Worm (Caenorhabditis elegans) whole organism, late embryonic: ENCODE measurements around the gene K05F1.6.

Source experiments
- C08G9.2 ChIP-seq: sonication (generic microtip); optimal IDR thresholded peaks from 2 replicates; lab custom pipeline; 2016; ENCODE audit warnings: mild to moderate bottlenecking, missing genetic modification characterization, moderate library complexity, missing compliant biosample characterization
- C38D4.7 ChIP-seq: fragments of 200-800 bp; sonication (Bioruptor generic); optimal IDR thresholded peaks from 2 replicates; lab custom pipeline; 2018; ENCODE audit warnings: mild to moderate bottlenecking, missing genetic modification characterization, moderate library complexity, missing compliant biosample characterization
- F13H6.1 ChIP-seq: sonication (generic microtip); optimal IDR thresholded peaks from 2 replicates; lab custom pipeline; 2016; ENCODE audit warnings: missing genetic modification characterization, missing compliant biosample characterization
- K02D7.2 ChIP-seq: sonication (generic microtip); optimal IDR thresholded peaks from 2 replicates; lab custom pipeline; 2017; ENCODE audit warnings: mild to moderate bottlenecking, missing genetic modification characterization, missing compliant biosample characterization
- K09A11.1 ChIP-seq: sonication (generic microtip); optimal IDR thresholded peaks from 2 replicates; lab custom pipeline; 2017; ENCODE audit warnings: antibody characterized with exemption, mild to moderate bottlenecking, missing genetic modification characterization, missing compliant biosample characterization; ENCODE audit not compliant: insufficient read depth
- T23F11.4 ChIP-seq: fragments of 200-800 bp; sonication (Bioruptor generic); optimal IDR thresholded peaks from 2 replicates; lab custom pipeline; 2018; ENCODE audit warnings: mild to moderate bottlenecking, missing genetic modification characterization, missing compliant biosample characterization
- Y22D7AL.16 ChIP-seq: sonication (generic microtip); optimal IDR thresholded peaks from 2 replicates; lab custom pipeline; 2016; ENCODE audit warnings: missing genetic modification characterization, missing compliant biosample characterization
- ahr-1 ChIP-seq: sonication (generic microtip); optimal IDR thresholded peaks from 2 replicates; lab custom pipeline; 2016; ENCODE audit warnings: missing genetic modification characterization, missing compliant biosample characterization
- ceh-18 ChIP-seq: sonication (generic microtip); optimal IDR thresholded peaks from 2 replicates; lab custom pipeline; 2016; ENCODE audit warnings: missing genetic modification characterization, missing compliant biosample characterization
- ceh-19 ChIP-seq: fragments of 200-800 bp; sonication (Bioruptor generic); optimal IDR thresholded peaks from 2 replicates; lab custom pipeline; 2018; ENCODE audit warnings: mild to moderate bottlenecking, missing genetic modification characterization, missing compliant biosample characterization
- ceh-2 ChIP-seq: sonication (generic microtip); optimal IDR thresholded peaks from 2 replicates; lab custom pipeline; 2016; ENCODE audit warnings: missing genotype, missing genetic modification characterization, missing compliant biosample characterization
- ceh-22 ChIP-seq: sonication (generic microtip); optimal IDR thresholded peaks from 2 replicates; lab custom pipeline; 2017; ENCODE audit warnings: missing biosample characterization, missing genetic modification characterization
- ceh-24 ChIP-seq: sonication (generic microtip); optimal IDR thresholded peaks from 2 replicates; lab custom pipeline; 2016; ENCODE audit warnings: mild to moderate bottlenecking, missing genetic modification characterization, missing compliant biosample characterization
- ceh-31 ChIP-seq: sonication (generic microtip); optimal IDR thresholded peaks from 2 replicates; lab custom pipeline; 2016; ENCODE audit warnings: missing genetic modification characterization, missing compliant biosample characterization
- ceh-34 ChIP-seq: sonication (generic microtip); optimal IDR thresholded peaks from 2 replicates; lab custom pipeline; 2016; ENCODE audit warnings: mild to moderate bottlenecking, missing genetic modification characterization, missing compliant biosample characterization
- ceh-48 ChIP-seq: sonication (generic microtip); optimal IDR thresholded peaks from 2 replicates; lab custom pipeline; 2016; ENCODE audit warnings: missing genetic modification characterization, inconsistent platforms, missing compliant biosample characterization
- ceh-6 ChIP-seq: fragments of 200-800 bp; sonication (Bioruptor generic); optimal IDR thresholded peaks from 2 replicates; lab custom pipeline; 2018; ENCODE audit warnings: mild to moderate bottlenecking, missing genetic modification characterization, missing compliant biosample characterization
- che-1 ChIP-seq: sonication (generic microtip); optimal IDR thresholded peaks from 2 replicates; lab custom pipeline; 2016; ENCODE audit warnings: mild to moderate bottlenecking, missing genetic modification characterization, missing compliant biosample characterization
- elt-2 ChIP-seq: sonication (generic microtip); optimal IDR thresholded peaks from 2 replicates; lab custom pipeline; 2016; ENCODE audit warnings: missing genetic modification reagents, missing genetic modification characterization, missing compliant biosample characterization
- ets-4 ChIP-seq: sonication (generic microtip); optimal IDR thresholded peaks from 2 replicates; lab custom pipeline; 2016; ENCODE audit warnings: missing genetic modification characterization, missing compliant biosample characterization
- eyg-1 ChIP-seq: sonication (generic microtip); optimal IDR thresholded peaks from 2 replicates; lab custom pipeline; 2016; ENCODE audit warnings: missing genotype, missing genetic modification characterization, missing compliant biosample characterization
- fkh-10 ChIP-seq: fragments of 150-350 bp; optimal IDR thresholded peaks from 2 replicates; lab custom pipeline; 2014; ENCODE audit warnings: missing biosample characterization, missing genetic modification reagents, missing genetic modification characterization
- fkh-6 ChIP-seq: sonication (generic microtip); optimal IDR thresholded peaks from 2 replicates; lab custom pipeline; 2016; ENCODE audit warnings: missing genetic modification characterization, missing compliant biosample characterization
- gmeb-2 ChIP-seq: sonication (generic microtip); optimal IDR thresholded peaks from 2 replicates; lab custom pipeline; 2016; ENCODE audit warnings: missing genetic modification characterization, inconsistent platforms, missing compliant biosample characterization
- hlh-13 ChIP-seq: fragments of 200-800 bp; sonication (Bioruptor generic); optimal IDR thresholded peaks from 2 replicates; lab custom pipeline; 2018; ENCODE audit warnings: mild to moderate bottlenecking, missing genetic modification characterization, missing compliant biosample characterization
- hlh-15 ChIP-seq: sonication (generic microtip); optimal IDR thresholded peaks from 2 replicates; lab custom pipeline; 2016; ENCODE audit warnings: missing genetic modification characterization, missing compliant biosample characterization
- hlh-30 ChIP-seq: sonication (generic microtip); optimal IDR thresholded peaks from 2 replicates; lab custom pipeline; 2017; ENCODE audit warnings: antibody characterized with exemption, missing genetic modification characterization, missing compliant biosample characterization; ENCODE audit not compliant: insufficient read depth
- hlh-6 ChIP-seq: sonication (generic microtip); optimal IDR thresholded peaks from 2 replicates; lab custom pipeline; 2016; ENCODE audit warnings: missing genotype, missing genetic modification characterization, missing compliant biosample characterization
- hlh-8 ChIP-seq: sonication (generic microtip); optimal IDR thresholded peaks from 2 replicates; lab custom pipeline; 2016; ENCODE audit warnings: missing genotype, missing genetic modification characterization, missing compliant biosample characterization
- lim-6 ChIP-seq: sonication (generic microtip); optimal IDR thresholded peaks from 2 replicates; lab custom pipeline; 2016; ENCODE audit warnings: missing genetic modification characterization, missing compliant biosample characterization
- lin-11 ChIP-seq: fragments of 200-800 bp; sonication (Bioruptor generic); optimal IDR thresholded peaks from 2 replicates; lab custom pipeline; 2018; ENCODE audit warnings: mild to moderate bottlenecking, missing genetic modification characterization, missing compliant biosample characterization
- nhr-11 ChIP-seq: fragments of 150-350 bp; optimal IDR thresholded peaks from 2 replicates; lab custom pipeline; 2014; ENCODE audit warnings: missing biosample characterization, missing genetic modification characterization
- nhr-232 ChIP-seq: sonication (generic microtip); optimal IDR thresholded peaks from 2 replicates; lab custom pipeline; 2016; ENCODE audit warnings: missing genetic modification characterization, missing compliant biosample characterization
- npax-4 ChIP-seq: sonication (generic microtip); optimal IDR thresholded peaks from 2 replicates; lab custom pipeline; 2016; ENCODE audit warnings: missing genetic modification characterization, missing compliant biosample characterization
- odd-2 ChIP-seq: sonication (generic microtip); optimal IDR thresholded peaks from 2 replicates; lab custom pipeline; 2017; ENCODE audit warnings: antibody characterized with exemption, mild to moderate bottlenecking, missing genetic modification characterization, missing compliant biosample characterization
- pax-1 ChIP-seq: fragments of 150-350 bp; optimal IDR thresholded peaks from 2 replicates; lab custom pipeline; 2014; ENCODE audit warnings: missing biosample characterization, missing genetic modification characterization
- pha-2 ChIP-seq: sonication (generic microtip); optimal IDR thresholded peaks from 2 replicates; lab custom pipeline; 2017; ENCODE audit warnings: mild to moderate bottlenecking, missing genetic modification characterization, missing compliant biosample characterization
- pqm-1 ChIP-seq: sonication (generic microtip); optimal IDR thresholded peaks from 2 replicates; lab custom pipeline; 2016; ENCODE audit warnings: missing genetic modification characterization, missing compliant biosample characterization
- ref-2 ChIP-seq: sonication (generic microtip); optimal IDR thresholded peaks from 2 replicates; lab custom pipeline; 2016; ENCODE audit warnings: missing genetic modification characterization, missing compliant biosample characterization
- rnt-1 ChIP-seq: sonication (generic microtip); optimal IDR thresholded peaks from 2 replicates; lab custom pipeline; 2016; ENCODE audit warnings: missing genetic modification characterization, missing compliant biosample characterization
- sox-2 ChIP-seq: fragments of 200-800 bp; sonication (Bioruptor generic); IDR thresholded peaks from 2 replicates; pipeline ENCODE4 v1.3.6; 2022; ENCODE audit warnings: missing genetic modification reagents, missing genetic modification characterization, missing compliant biosample characterization
- sox-4 ChIP-seq: sonication (generic microtip); optimal IDR thresholded peaks from 2 replicates; lab custom pipeline; 2017; ENCODE audit warnings: mild to moderate bottlenecking, missing genetic modification characterization, inconsistent platforms, missing compliant biosample characterization
- syd-9 ChIP-seq: sonication (generic microtip); optimal IDR thresholded peaks from 2 replicates; lab custom pipeline; 2016; ENCODE audit warnings: mild to moderate bottlenecking, missing genetic modification characterization, moderate library complexity, missing compliant biosample characterization
- tbx-7 ChIP-seq: sonication (generic microtip); optimal IDR thresholded peaks from 2 replicates; lab custom pipeline; 2016; ENCODE audit warnings: missing genotype, missing genetic modification characterization, missing compliant biosample characterization
- ttx-3 ChIP-seq: sonication (generic microtip); optimal IDR thresholded peaks from 2 replicates; lab custom pipeline; 2016; ENCODE audit warnings: missing genetic modification reagents, missing genetic modification characterization, missing compliant biosample characterization
- unc-3 ChIP-seq, 2 experiments: fragments of 200-800 bp in 1 of 2; sonication (Bioruptor generic) in 1 of 2; sonication (generic microtip) in 1 of 2; conservative IDR thresholded peaks in 1 of 2; optimal IDR thresholded peaks in 1 of 2; 2 replicates each; pipeline versions ENCODE4 v1.3.6 to Lab custom; 2016 to 2022; ENCODE audit warnings: missing compliant biosample characterization in 2 of 2, missing genetic modification characterization in 2 of 2, missing genetic modification reagents in 1 of 2
- unc-42 ChIP-seq: sonication (generic microtip); optimal IDR thresholded peaks from 2 replicates; lab custom pipeline; 2016; ENCODE audit warnings: missing genotype, missing genetic modification characterization, missing compliant biosample characterization
- unc-55 ChIP-seq: sonication (generic microtip); optimal IDR thresholded peaks from 2 replicates; lab custom pipeline; 2017; ENCODE audit warnings: missing biosample characterization, missing genetic modification reagents, missing genetic modification characterization
- zip-5 ChIP-seq: sonication (generic microtip); optimal IDR thresholded peaks from 2 replicates; lab custom pipeline; 2016; ENCODE audit warnings: missing genetic modification characterization, missing compliant biosample characterization
- ztf-16 ChIP-seq: sonication (generic microtip); optimal IDR thresholded peaks from 2 replicates; lab custom pipeline; 2017; ENCODE audit warnings: missing genetic modification characterization, missing compliant biosample characterization

The K05F1.6 gene

DNA sequence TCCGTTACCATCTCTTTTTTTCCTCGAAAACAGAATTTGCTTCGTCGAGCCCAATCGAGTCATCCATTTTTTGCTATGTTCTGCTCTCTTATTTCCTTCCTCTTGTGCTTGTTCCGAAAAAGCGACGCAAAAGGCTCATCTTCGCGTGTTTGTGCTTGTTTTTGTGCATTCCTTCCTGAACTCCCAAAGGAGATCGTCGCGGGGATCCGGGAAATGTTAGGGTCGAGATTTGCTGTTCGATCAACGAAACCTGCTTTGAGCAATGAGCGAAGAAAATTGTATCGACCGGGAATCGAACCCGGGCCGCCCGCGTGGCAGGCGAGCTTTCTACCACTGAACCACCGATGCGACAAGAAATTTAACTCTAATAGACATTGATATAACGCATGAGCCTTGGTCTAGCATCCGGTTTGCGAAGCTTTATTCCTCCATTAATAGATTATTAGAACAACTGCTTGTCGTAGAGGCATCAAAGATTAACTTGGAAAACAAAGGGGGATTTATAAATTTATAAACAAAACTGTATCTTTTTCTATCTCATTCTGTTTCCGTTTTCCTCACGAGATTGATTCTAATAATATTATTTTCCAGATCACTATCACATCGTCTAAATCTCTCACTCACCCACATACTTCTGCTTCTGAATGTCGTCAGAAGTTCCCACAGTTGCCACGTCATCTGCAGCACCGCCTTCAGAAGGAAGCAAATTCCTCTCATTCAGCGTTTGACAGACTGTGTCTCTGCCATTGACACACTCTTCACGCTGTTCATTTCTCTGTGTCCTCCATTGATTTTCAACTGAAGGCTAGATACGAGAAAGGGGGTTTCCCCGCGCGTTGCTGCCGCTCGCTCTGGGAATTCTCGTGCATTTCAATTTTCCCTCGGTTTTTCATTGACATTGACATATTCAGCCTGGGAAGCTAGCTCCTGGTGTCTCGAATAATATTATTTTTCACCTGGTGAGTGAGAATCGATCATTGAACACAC is at the start of gene K05F1.6:
Gene K05F1.6 (plus strand): TSS at position 586 of the 987 bp plus-strand sequence.
- TF ChIP-seq ztf-16 (peak; percentile 86), lim-6 (no peak), nhr-232 (tag; lab: Kevin White, UChicago) (peak; percentile 49), odd-2 (tag; lab: Kevin White, UChicago) (peak; percentile 2), gmeb-2 (tag; lab: Kevin White, UChicago) (peak; percentile 55), ceh-6 (GFP tag; lab: Kevin White, UChicago) (peak; percentile 44), ceh-48 (tag; lab: Kevin White, UChicago) (peak; percentile 31), ceh-34 (peak; percentile 28), unc-3 (GFP tag; conservative IDR thresholded peaks at IDR 0.05; lab: Robert Waterston, UW) (no peak; the same call in 1 of the 2 replicates), unc-3 (tag; optimal IDR thresholded peaks at IDR 0.05; lab: Kevin White, UChicago) (peak; percentile 9), elt-2 (peak; percentile 90), pax-1 (no peak), lin-11 (tag; lab: Kevin White, UChicago) (peak; percentile 29), syd-9 (tag; lab: Kevin White, UChicago) (no peak), pha-2 (tag; lab: Kevin White, UChicago) (peak; percentile 48), hlh-6 (peak; percentile 68), K09A11.1 (no peak), che-1 (peak; percentile 63), hlh-8 (tag; lab: Kevin White, UChicago) (no peak), hlh-13 (GFP tag; lab: Kevin White, UChicago) (peak; percentile 39), ceh-24 (tag; lab: Kevin White, UChicago) (peak; percentile 17), ets-4 (tag; lab: Kevin White, UChicago) (peak; percentile 6), unc-42 (no peak), pqm-1 (tag; lab: Kevin White, UChicago) (peak; percentile 44), fkh-6 (tag; lab: Kevin White, UChicago) (no peak), sox-4 (tag; lab: Kevin White, UChicago) (peak; percentile 67), C38D4.7 (GFP tag; lab: Kevin White, UChicago) (peak; percentile 67), ahr-1 (tag; lab: Kevin White, UChicago) (no peak), rnt-1 (tag; lab: Kevin White, UChicago) (no peak), sox-2 (GFP tag; lab: Robert Waterston, UW) (no peak), ceh-19 (GFP tag; lab: Kevin White, UChicago) (peak; percentile 73), K02D7.2 (tag; lab: Kevin White, UChicago) (peak; percentile 77), ceh-18 (tag; lab: Kevin White, UChicago) (peak; percentile 45), T23F11.4 (GFP tag; lab: Kevin White, UChicago) (peak; percentile 66), ceh-2 (peak; percentile 34), C08G9.2 (tag; lab: Kevin White, UChicago) (peak; percentile 54), nhr-11 (tag; lab: Kevin White, UChicago) (no peak), zip-5 (tag; lab: Kevin White, UChicago) (no peak), eyg-1 (tag; lab: Kevin White, UChicago) (no peak), ttx-3 (peak; percentile 38), ceh-22 (tag; lab: Kevin White, UChicago) (no peak), Y22D7AL.16 (tag; lab: Kevin White, UChicago) (peak; percentile 53), ceh-31 (tag; lab: Kevin White, UChicago) (peak; percentile 44), tbx-7 (tag; lab: Kevin White, UChicago) (no peak), npax-4 (tag; lab: Kevin White, UChicago) (peak; percentile 27), hlh-30 (no peak), unc-55 (GFP tag; lab: Kevin White, UChicago) (peak; percentile 12), F13H6.1 (tag; lab: Kevin White, UChicago) (peak; percentile 5), ref-2 (peak; percentile 41), fkh-10 (no peak), hlh-15 (tag; lab: Kevin White, UChicago) (peak; percentile 17)
